Fruit fly (Drosophila melanogaster) whole organism, embryonic: Measurements from ENCODE around the gene nAChRalpha3.
A peak's percentile ranks its signal among the peaks of the same experiment; 100 is the strongest.

ENCODE experiments used
- Atf-2 ChIP-seq: fragments of 200-800 bp; sonication (Bioruptor generic); optimal IDR thresholded peaks from 2 replicates; lab custom pipeline; 2016; ENCODE audit warnings: missing biosample characterization, missing genetic modification characterization
- Atf3 ChIP-seq: fragments of 200-800 bp; sonication (Bioruptor generic); optimal IDR thresholded peaks from 3 replicates; lab custom pipeline; 2016; ENCODE audit warnings: missing biosample characterization, missing genetic modification characterization
- B-H2 ChIP-seq: fragments of 200-800 bp; sonication (Bioruptor generic); optimal IDR thresholded peaks from 2 replicates; lab custom pipeline; 2018; ENCODE audit warnings: missing biosample characterization, mild to moderate bottlenecking, missing genetic modification characterization
- CG10321 ChIP-seq: fragments of 200-800 bp; sonication (Bioruptor generic); IDR thresholded peaks from 2 replicates; pipeline ENCODE4 v1.3.6; 2022; ENCODE audit warnings: missing biosample characterization, missing genetic modification characterization
- CG11247 ChIP-seq: fragments of 200-800 bp; sonication (Bioruptor generic); IDR thresholded peaks from 2 replicates; pipeline ENCODE4 v1.3.6; 2022; ENCODE audit warnings: missing biosample characterization, missing genetic modification characterization
- CG11456 ChIP-seq: fragments of 200-800 bp; sonication (Bioruptor generic); IDR thresholded peaks from 3 replicates; pipeline ENCODE4 v1.3.6; 2022; ENCODE audit warnings: missing biosample characterization, missing genetic modification characterization
- CG1233 ChIP-seq: fragments of 200-800 bp; sonication (Bioruptor generic); optimal IDR thresholded peaks from 4 replicates; lab custom pipeline; 2018; ENCODE audit warnings: missing biosample characterization, mild to moderate bottlenecking, missing genetic modification characterization
- CG13296 ChIP-seq: fragments of 200-800 bp; sonication (Bioruptor generic); optimal IDR thresholded peaks from 3 replicates; lab custom pipeline; 2018; ENCODE audit warnings: missing biosample characterization, mild to moderate bottlenecking, missing genetic modification characterization
- CG13424 ChIP-seq: fragments of 200-800 bp; sonication (Bioruptor generic); optimal IDR thresholded peaks from 2 replicates; lab custom pipeline; 2019; ENCODE audit warnings: missing biosample characterization, mild to moderate bottlenecking, missing genetic modification characterization, moderate library complexity
- CG17829 ChIP-seq: fragments of 200-800 bp; optimal IDR thresholded peaks from 2 replicates; lab custom pipeline; 2019; ENCODE audit warnings: missing biosample characterization, mild to moderate bottlenecking, missing genetic modification characterization, moderate library complexity
- CG18599 ChIP-seq: fragments of 200-800 bp; sonication (Bioruptor generic); optimal IDR thresholded peaks from 3 replicates; lab custom pipeline; 2017; ENCODE audit warnings: missing biosample characterization, missing genetic modification characterization, mild to moderate bottlenecking, moderate library complexity, missing genetic modification reagents
- CG30431 ChIP-seq: fragments of 200-800 bp; sonication (Bioruptor generic); optimal IDR thresholded peaks from 2 replicates; lab custom pipeline; 2017; ENCODE audit warnings: missing biosample characterization, missing genetic modification characterization
- CG31365 ChIP-seq: fragments of 200-800 bp; sonication (Bioruptor generic); optimal IDR thresholded peaks from 2 replicates; lab custom pipeline; 2018; ENCODE audit warnings: missing biosample characterization, mild to moderate bottlenecking, missing genetic modification characterization
- CG34376 ChIP-seq: fragments of 200-800 bp; sonication (Bioruptor generic); optimal IDR thresholded peaks from 2 replicates; lab custom pipeline; 2018; ENCODE audit warnings: missing biosample characterization, mild to moderate bottlenecking, missing genetic modification characterization
- CG34422 ChIP-seq: fragments of 200-800 bp; sonication (Bioruptor generic); IDR thresholded peaks from 3 replicates; pipeline ENCODE4 v1.3.6; 2022; ENCODE audit warnings: missing biosample characterization, missing genetic modification characterization
- CG3838 ChIP-seq: fragments of 200-800 bp; sonication (Bioruptor generic); optimal IDR thresholded peaks from 3 replicates; lab custom pipeline; 2016; ENCODE audit warnings: missing biosample characterization, missing genetic modification characterization
- CG4328 ChIP-seq: fragments of 200-800 bp; sonication (Bioruptor generic); optimal IDR thresholded peaks from 3 replicates; lab custom pipeline; 2017; ENCODE audit warnings: missing biosample characterization, missing genetic modification reagents, missing genetic modification characterization
- CG43689 ChIP-seq: fragments of 200-800 bp; sonication (Bioruptor generic); IDR thresholded peaks from 2 replicates; pipeline ENCODE4 v1.3.6; 2022; ENCODE audit warnings: missing biosample characterization, missing genetic modification characterization
- CG4707 ChIP-seq: fragments of 200-800 bp; sonication (Bioruptor generic); optimal IDR thresholded peaks from 2 replicates; lab custom pipeline; 2018; ENCODE audit warnings: missing biosample characterization, mild to moderate bottlenecking, missing genetic modification characterization, moderate library complexity
- CG6765 ChIP-seq: fragments of 200-800 bp; sonication (Bioruptor generic); optimal IDR thresholded peaks from 3 replicates; lab custom pipeline; 2017; ENCODE audit warnings: missing biosample characterization, mild to moderate bottlenecking, missing genetic modification characterization
- CG8765 ChIP-seq: fragments of 200-800 bp; sonication (Bioruptor generic); IDR thresholded peaks from 2 replicates; pipeline ENCODE4 v1.3.6; 2022; ENCODE audit warnings: missing biosample characterization, missing genetic modification characterization
- CG9727 ChIP-seq: fragments of 200-800 bp; sonication (Bioruptor generic); optimal IDR thresholded peaks from 3 replicates; lab custom pipeline; 2017; ENCODE audit warnings: missing biosample characterization, mild to moderate bottlenecking, missing genetic modification characterization
- Deaf1 ChIP-seq: fragments of 200-800 bp; optimal IDR thresholded peaks from 3 replicates; lab custom pipeline; 2019; ENCODE audit warnings: missing biosample characterization, mild to moderate bottlenecking, missing genetic modification characterization, moderate library complexity
- Gug ChIP-seq: fragments of 200-800 bp; sonication (Bioruptor generic); IDR thresholded peaks from 4 replicates; pipeline ENCODE4 v1.3.6; 2022; ENCODE audit warnings: missing biosample characterization, missing genetic modification characterization
- HHEX ChIP-seq: fragments of 200-800 bp; sonication (Bioruptor generic); optimal IDR thresholded peaks from 3 replicates; lab custom pipeline; 2017; ENCODE audit warnings: missing biosample characterization, mild to moderate bottlenecking, missing genetic modification characterization, missing genetic modification reagents
- Lpt ChIP-seq: fragments of >200 bp; optimal IDR thresholded peaks from 2 replicates; lab custom pipeline; 2018; ENCODE audit warnings: missing biosample characterization, missing genetic modification characterization
- NC2α ChIP-seq: fragments of 200-800 bp; sonication (Bioruptor generic); optimal IDR thresholded peaks from 2 replicates; lab custom pipeline; 2016; ENCODE audit warnings: missing biosample characterization, missing genetic modification characterization
- Optix ChIP-seq: fragments of 200-800 bp; sonication (Bioruptor generic); IDR thresholded peaks from 3 replicates; pipeline ENCODE4 v1.3.6; 2022; ENCODE audit warnings: missing biosample characterization, missing genetic modification characterization
- amos ChIP-seq: fragments of 200-800 bp; sonication (Bioruptor generic); IDR thresholded peaks from 2 replicates; pipeline ENCODE4 v1.3.6; 2022; ENCODE audit warnings: missing biosample characterization, missing genetic modification characterization; ENCODE audit not compliant: partially characterized antibody
- ase ChIP-seq: fragments of 200-800 bp; sonication (Bioruptor generic); IDR thresholded peaks from 3 replicates; pipeline ENCODE4 v1.3.6; 2022; ENCODE audit warnings: missing biosample characterization, missing genetic modification characterization
- bigmax ChIP-seq: fragments of 200-800 bp; sonication (Bioruptor generic); optimal IDR thresholded peaks from 2 replicates; lab custom pipeline; 2018; ENCODE audit warnings: missing biosample characterization, mild to moderate bottlenecking, missing genetic modification characterization
- btn ChIP-seq: fragments of 200-800 bp; sonication (Bioruptor generic); optimal IDR thresholded peaks from 2 replicates; lab custom pipeline; 2016; ENCODE audit warnings: missing biosample characterization, missing genetic modification characterization
- cas ChIP-seq: fragments of 200-800 bp; sonication (Bioruptor generic); IDR thresholded peaks from 2 replicates; pipeline ENCODE4 v1.3.6; 2022; ENCODE audit warnings: missing biosample characterization, missing genetic modification characterization
- cato ChIP-seq: fragments of 200-800 bp; sonication (Bioruptor generic); optimal IDR thresholded peaks from 2 replicates; lab custom pipeline; 2016; ENCODE audit warnings: missing biosample characterization, missing genetic modification characterization, borderline replicate concordance
- caup ChIP-seq: fragments of 200-800 bp; sonication (Bioruptor generic); optimal IDR thresholded peaks from 3 replicates; lab custom pipeline; 2017; ENCODE audit warnings: missing biosample characterization, mild to moderate bottlenecking, missing genetic modification characterization, moderate library complexity; ENCODE audit not compliant: severe bottlenecking
- cwo ChIP-seq: fragments of 200-800 bp; sonication (Bioruptor generic); optimal IDR thresholded peaks from 3 replicates; lab custom pipeline; 2017; ENCODE audit warnings: missing biosample characterization, missing genetic modification characterization, mild to moderate bottlenecking, moderate library complexity, missing genetic modification reagents
- dmrt11E ChIP-seq: fragments of 200-800 bp; sonication (Bioruptor generic); optimal IDR thresholded peaks from 3 replicates; lab custom pipeline; 2018; ENCODE audit warnings: missing biosample characterization, mild to moderate bottlenecking, missing genetic modification characterization, moderate library complexity
- fru ChIP-seq: fragments of >200 bp; optimal IDR thresholded peaks from 2 replicates; lab custom pipeline; 2017
- ham ChIP-seq: fragments of 200-800 bp; sonication (Bioruptor generic); IDR thresholded peaks from 2 replicates; pipeline ENCODE4 v1.3.6; 2022; ENCODE audit warnings: missing biosample characterization, missing genetic modification characterization
- knrl ChIP-seq: fragments of 200-800 bp; sonication (Bioruptor generic); IDR thresholded peaks from 3 replicates; pipeline ENCODE4 v1.3.6; 2022; ENCODE audit warnings: missing biosample characterization, missing genetic modification characterization; ENCODE audit not compliant: partially characterized antibody
- lola ChIP-seq, 3 experiments: fragments of >200 bp in 2 of 3; fragments of 200-800 bp in 1 of 3; sonication (Bioruptor generic) in 1 of 3; optimal IDR thresholded peaks; 2 replicates each; lab custom pipeline; 2017 to 2019; ENCODE audit warnings: missing biosample characterization in 3 of 3, missing genetic modification characterization in 3 of 3, mild to moderate bottlenecking in 1 of 3, moderate library complexity in 1 of 3
- mirr ChIP-seq: fragments of 200-800 bp; sonication (Bioruptor generic); optimal IDR thresholded peaks from 3 replicates; lab custom pipeline; 2018; ENCODE audit warnings: missing biosample characterization, mild to moderate bottlenecking, missing genetic modification characterization
- nau ChIP-seq: fragments of 200-800 bp; sonication (Bioruptor generic); optimal IDR thresholded peaks from 3 replicates; lab custom pipeline; 2017; ENCODE audit warnings: missing biosample characterization, mild to moderate bottlenecking, missing genetic modification characterization, missing genetic modification reagents
- p53 ChIP-seq: fragments of 200-800 bp; sonication (Bioruptor generic); optimal IDR thresholded peaks from 2 replicates; lab custom pipeline; 2016; ENCODE audit warnings: missing biosample characterization, missing genetic modification characterization
- peb ChIP-seq: fragments of 200-800 bp; sonication (Bioruptor generic); IDR thresholded peaks from 2 replicates; pipeline ENCODE4 v1.3.6; 2022; ENCODE audit warnings: missing biosample characterization, missing genetic modification characterization
- pfk ChIP-seq: fragments of 200-800 bp; sonication (Bioruptor generic); optimal IDR thresholded peaks from 2 replicates; lab custom pipeline; 2018; ENCODE audit warnings: missing biosample characterization, mild to moderate bottlenecking, missing genetic modification characterization, moderate library complexity
- seq ChIP-seq: fragments of 200-800 bp; sonication (Bioruptor generic); IDR thresholded peaks from 2 replicates; pipeline ENCODE4 v1.3.6; 2022; ENCODE audit warnings: missing biosample characterization, missing genetic modification characterization
- stwl ChIP-seq: fragments of 200-800 bp; sonication (Bioruptor generic); optimal IDR thresholded peaks from 3 replicates; lab custom pipeline; 2018; ENCODE audit warnings: missing biosample characterization, mild to moderate bottlenecking, missing genetic modification characterization, moderate library complexity
- trem ChIP-seq: fragments of 200-800 bp; optimal IDR thresholded peaks from 3 replicates; lab custom pipeline; 2019; ENCODE audit warnings: missing biosample characterization, mild to moderate bottlenecking, missing genetic modification characterization, moderate library complexity
- vvl ChIP-seq: fragments of 200-800 bp; sonication (Bioruptor generic); IDR thresholded peaks from 2 replicates; pipeline ENCODE4 v1.3.6; 2022; ENCODE audit warnings: missing biosample characterization, missing genetic modification characterization
- zf30C ChIP-seq: fragments of 200-800 bp; sonication (Bioruptor generic); optimal IDR thresholded peaks from 3 replicates; lab custom pipeline; 2018; ENCODE audit warnings: missing biosample characterization, mild to moderate bottlenecking, missing genetic modification characterization

The nAChRalpha3 gene

dm6 chrX:8254739-8255326 is 112.1 kb downstream of the nAChRalpha3 start (continued):
- TF ChIP-seq lola (GFP tag; optimal IDR thresholded peaks at IDR 0.05; lab: Kevin White, UChicago), result no peak
- TF ChIP-seq ham, result no peak
- TF ChIP-seq CG4328 (GFP tag; lab: Kevin White, UChicago), result no peak
- no peak for TF ChIP-seq CG10321
- no peak for TF ChIP-seq CG11247 (GFP tag; lab: Robert Waterston, UW)
- TF ChIP-seq btn, result no peak
- TF ChIP-seq bigmax (GFP tag; lab: Kevin White, UChicago), result no peak
- TF ChIP-seq p53 (GFP tag; lab: Kevin White, UChicago), result no peak
- no peak for TF ChIP-seq Optix
- no peak for TF ChIP-seq pfk
- TF ChIP-seq CG1233 (GFP tag; lab: Kevin White, UChicago), result no peak
- TF ChIP-seq CG30431 (GFP tag; lab: Kevin White, UChicago), result no peak
- no peak for TF ChIP-seq Atf3 (GFP tag; lab: Kevin White, UChicago)
- TF ChIP-seq cwo (GFP tag; lab: Kevin White, UChicago), result no peak
- no peak for TF ChIP-seq Gug (GFP tag; lab: Robert Waterston, UW)
- no peak for TF ChIP-seq stwl (tag; lab: Kevin White, UChicago)
- TF ChIP-seq CG3838 (GFP tag; lab: Kevin White, UChicago), result no peak
- no peak for TF ChIP-seq CG43689 (GFP tag; lab: Robert Waterston, UW)
- TF ChIP-seq CG8765 (GFP tag; lab: Robert Waterston, UW), result no peak
- no peak for TF ChIP-seq CG9727 (GFP tag; lab: Kevin White, UChicago)
- no peak for TF ChIP-seq zf30C (GFP tag; lab: Kevin White, UChicago)
- no peak for TF ChIP-seq ase
- no peak for TF ChIP-seq CG4707 (GFP tag; lab: Kevin White, UChicago)
- no peak for TF ChIP-seq HHEX
- TF ChIP-seq cas (GFP tag; lab: Robert Waterston, UW), result no peak
- no peak for TF ChIP-seq peb (GFP tag; lab: Robert Waterston, UW)
- no peak for TF ChIP-seq Atf-2 (GFP tag; lab: Kevin White, UChicago)
- no peak for TF ChIP-seq cato (GFP tag; lab: Kevin White, UChicago)
- no peak for TF ChIP-seq CG13424 (tag; lab: Kevin White, UChicago)
- no peak for TF ChIP-seq CG18599 (GFP tag; lab: Kevin White, UChicago)
- TF ChIP-seq CG11456 (GFP tag; lab: Robert Waterston, UW), result no peak
- no peak for TF ChIP-seq CG31365
- TF ChIP-seq B-H2 (GFP tag; lab: Kevin White, UChicago), result no peak
- TF ChIP-seq trem (tag; lab: Kevin White, UChicago), result no peak
- no peak for TF ChIP-seq knrl (GFP tag; lab: Robert Waterston, UW)
- TF ChIP-seq mirr (GFP tag; lab: Kevin White, UChicago), result no peak
- TF ChIP-seq NC2α (GFP tag; lab: Kevin White, UChicago), result no peak
- TF ChIP-seq fru (lab: Kevin White, UChicago), result no peak
- TF ChIP-seq caup, result no peak
- no peak for TF ChIP-seq CG13296 (GFP tag; lab: Kevin White, UChicago)
- no peak for TF ChIP-seq CG34422
- TF ChIP-seq Deaf1, result no peak
- TF ChIP-seq CG6765, result no peak
- TF ChIP-seq CG17829 (tag; lab: Kevin White, UChicago), result no peak
- TF ChIP-seq CG34376 (GFP tag; lab: Kevin White, UChicago), result no peak
- no peak for TF ChIP-seq nau (GFP tag; lab: Kevin White, UChicago)
- TF ChIP-seq Lpt (GFP tag; lab: Kevin White, UChicago), result no peak
- peak; percentile 42; the same call in 1 of the 2 replicates for TF ChIP-seq vvl (GFP tag; lab: Robert Waterston, UW)
- no peak for TF ChIP-seq dmrt11E
- 0 out of 2 replicates have a peak, but pooled peaks have one; percentile 31 for TF ChIP-seq seq (GFP tag; lab: Robert Waterston, UW)
- no peak for TF ChIP-seq amos (GFP tag; lab: Robert Waterston, UW)
